Worm (Caenorhabditis elegans) whole organism, late embryonic: Measurements from ENCODE around the gene C55A6.3.

ENCODE experiments used
- fkh-10 ChIP-seq: fragments of 150-350 bp; optimal IDR thresholded peaks from 2 replicates; lab custom pipeline; 2014; ENCODE audit warnings: missing biosample characterization, missing genetic modification reagents, missing genetic modification characterization
- unc-55 ChIP-seq: sonication (generic microtip); optimal IDR thresholded peaks from 2 replicates; lab custom pipeline; 2017; ENCODE audit warnings: missing biosample characterization, missing genetic modification reagents, missing genetic modification characterization

DNA sequence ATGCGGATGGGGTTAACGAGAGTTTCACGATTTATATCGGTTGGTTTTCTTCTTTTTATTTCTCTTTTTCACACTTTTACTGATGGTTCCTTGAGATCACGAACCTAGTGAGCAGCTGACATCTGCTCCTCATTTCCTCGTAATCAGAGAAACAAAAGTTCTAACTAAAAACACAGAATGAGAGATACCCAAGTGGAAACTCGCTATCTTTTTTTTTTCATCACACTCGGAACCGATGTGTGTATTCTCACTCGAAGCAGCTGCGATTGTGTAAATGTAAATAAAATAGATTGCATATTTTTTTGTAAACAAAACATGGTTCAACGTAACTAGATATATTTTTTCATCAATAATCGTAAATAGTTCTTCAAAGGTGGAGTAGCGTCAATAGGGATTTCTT, 7.0 kb downstream of the C55A6.3 start:
- TF ChIP-seq unc-55 (GFP tag; lab: Kevin White, UChicago) = no peak
- no peak for TF ChIP-seq fkh-10
